Fruit fly (Drosophila melanogaster): ENCODE results near the gene CG14414.

The CG14414 gene

DNA sequence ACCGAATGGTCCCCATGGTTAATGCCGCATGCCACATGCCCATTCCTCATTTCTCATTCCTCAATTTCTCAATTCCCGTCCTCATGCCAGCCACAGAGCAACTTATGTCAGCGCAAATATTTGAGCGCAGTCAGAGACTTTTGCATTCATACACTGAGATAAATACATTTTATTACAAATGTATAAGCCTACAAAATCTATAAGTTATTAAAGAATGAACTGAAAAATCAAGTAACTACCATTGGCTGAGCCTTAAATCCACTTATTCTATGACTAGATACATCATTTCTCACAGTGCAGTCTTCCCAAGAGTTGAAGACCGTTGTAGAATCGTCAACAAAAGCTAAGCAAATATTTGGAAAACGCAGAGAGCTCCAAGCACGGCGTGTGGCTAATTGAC is 41.8 kb downstream of the CG14414 start (continued):
- TF ChIP-seq ham (GFP tag; IDR thresholded peaks at IDR 0.05) = no peak
- TF ChIP-seq luna (GFP tag; optimal IDR thresholded peaks at IDR 0.05) = no peak
- TF ChIP-seq CG17829 (tag; optimal IDR thresholded peaks at IDR 0.05) = peak; percentile 52
- peak; percentile 62 for TF ChIP-seq Ssrp (tag; optimal IDR thresholded peaks at IDR 0.05)
- TF ChIP-seq CG10462 (GFP tag; optimal IDR thresholded peaks at IDR 0.05) = no peak
- no peak for TF ChIP-seq jigr1 (GFP tag; IDR thresholded peaks at IDR 0.05)
- peak; percentile 20 for TF ChIP-seq Xbp1 (GFP tag; optimal IDR thresholded peaks at IDR 0.05)
- no peak for TF ChIP-seq Drgx (GFP tag; IDR thresholded peaks at IDR 0.05)
- no peak for TF ChIP-seq dm (GFP tag; optimal IDR thresholded peaks at IDR 0.05)
- TF ChIP-seq dmrt11E (tag; optimal IDR thresholded peaks at IDR 0.05) = peak; percentile 60
- peak; percentile 26 for TF ChIP-seq fd64A (GFP tag; optimal IDR thresholded peaks at IDR 0.05)
- peak; percentile 25 for TF ChIP-seq MTF-1 (GFP tag; optimal IDR thresholded peaks at IDR 0.05; ENCODE audit: borderline replicate concordance)
- TF ChIP-seq inv (GFP tag; IDR thresholded peaks at IDR 0.05; ENCODE audit: partially characterized antibody) = no peak
- TF ChIP-seq slbo (GFP tag; IDR thresholded peaks at IDR 0.05) = peak; percentile 34; the same call in 1 of the 2 replicates
- no peak for TF ChIP-seq bab2 (GFP tag; optimal IDR thresholded peaks at IDR 0.05)
- TF ChIP-seq Hey (tag; optimal IDR thresholded peaks at IDR 0.05) = no peak
- TF ChIP-seq CG4360 (GFP tag; IDR thresholded peaks at IDR 0.05) = no peak
- no peak for TF ChIP-seq grn (GFP tag; optimal IDR thresholded peaks at IDR 0.05)
- peak; percentile 34 for TF ChIP-seq trem (tag; optimal IDR thresholded peaks at IDR 0.05)
- TF ChIP-seq CG6854 (GFP tag; optimal IDR thresholded peaks at IDR 0.05) = no peak
- peak; percentile 10 for TF ChIP-seq CG30403 (GFP tag; optimal IDR thresholded peaks at IDR 0.05)
- 0 out of 2 replicates have a peak, but pooled peaks have one; percentile 9 for TF ChIP-seq ssp (GFP tag; IDR thresholded peaks at IDR 0.05)
- no peak for TF ChIP-seq CG3163 (GFP tag; optimal IDR thresholded peaks at IDR 0.05)
- no peak for TF ChIP-seq Rfx (GFP tag; IDR thresholded peaks at IDR 0.05)
- no peak for TF ChIP-seq Trl (optimal IDR thresholded peaks at IDR 0.05)
- no peak for TF ChIP-seq Trl (GFP tag; optimal IDR thresholded peaks at IDR 0.05)
- peak; percentile 74 for TF ChIP-seq CG2712 (tag; optimal IDR thresholded peaks at IDR 0.05)
- peak; percentile 15 for TF ChIP-seq CG9817 (tag; optimal IDR thresholded peaks at IDR 0.05)
- no peak for TF ChIP-seq CG8478 (optimal IDR thresholded peaks at IDR 0.05)
- peak; percentile 43; the same call in 1 of the 2 replicates for TF ChIP-seq HLH3B (GFP tag; IDR thresholded peaks at IDR 0.05)
- TF ChIP-seq CG1603 (tag; optimal IDR thresholded peaks at IDR 0.05) = peak; percentile 64
- TF ChIP-seq az2 (GFP tag; optimal IDR thresholded peaks at IDR 0.05) = peak; percentile 40
- no peak for TF ChIP-seq CG12942 (GFP tag; optimal IDR thresholded peaks at IDR 0.05)
- TF ChIP-seq salm (tag; optimal IDR thresholded peaks at IDR 0.05) = peak; percentile 23
- TF ChIP-seq CG14965 (GFP tag; optimal IDR thresholded peaks at IDR 0.05; ENCODE audit: borderline replicate concordance) = no peak
- TF ChIP-seq Optix (GFP tag; IDR thresholded peaks at IDR 0.05) = no peak
- peak; percentile 5 for TF ChIP-seq CTCF (GFP tag; optimal IDR thresholded peaks at IDR 0.05)
- no peak for TF ChIP-seq psq (GFP tag; optimal IDR thresholded peaks at IDR 0.05)
- TF ChIP-seq zfh1 (GFP tag; IDR thresholded peaks at IDR 0.05) = peak; percentile 67
- no peak for TF ChIP-seq ab (GFP tag; optimal IDR thresholded peaks at IDR 0.05)
- no peak for TF ChIP-seq Lim3 (GFP tag; IDR thresholded peaks at IDR 0.05)
- TF ChIP-seq dmrt99B (tag; optimal IDR thresholded peaks at IDR 0.05) = peak; percentile 55
- no peak for TF ChIP-seq rib (GFP tag; IDR thresholded peaks at IDR 0.05)
- peak; percentile 40 for TF ChIP-seq gsb-n (tag; optimal IDR thresholded peaks at IDR 0.05)
- TF ChIP-seq fd102C (GFP tag; optimal IDR thresholded peaks at IDR 0.05) = no peak
- no peak for TF ChIP-seq CG34376 (GFP tag; optimal IDR thresholded peaks at IDR 0.05)
- TF ChIP-seq CG6683 (GFP tag; optimal IDR thresholded peaks at IDR 0.05) = no peak
- TF ChIP-seq CG8944 (GFP tag; optimal IDR thresholded peaks at IDR 0.05) = no peak
- TF ChIP-seq lab (GFP tag; optimal IDR thresholded peaks at IDR 0.05) = peak; percentile 20
- TF ChIP-seq CoRest (tag; optimal IDR thresholded peaks at IDR 0.05) = peak; percentile 42
- peak; percentile 43 for TF ChIP-seq nerfin-1 (tag; optimal IDR thresholded peaks at IDR 0.05)
- TF ChIP-seq gsb (GFP tag; IDR thresholded peaks at IDR 0.05) = no peak
- TF ChIP-seq Oli (tag; optimal IDR thresholded peaks at IDR 0.05) = peak; percentile 53

Data from whole organism, embryonic.